Worm (Caenorhabditis elegans) whole organism, midembryonic: Measurements from ENCODE around the gene Y60C6A.3.

ENCODE experiments used
- cog-1 ChIP-seq: sonication (generic microtip); optimal IDR thresholded peaks from 2 replicates; lab custom pipeline; 2016; ENCODE audit warnings: missing genetic modification characterization, missing compliant biosample characterization
- klf-2 ChIP-seq: fragments of 200-800 bp; sonication (Bioruptor generic); conservative IDR thresholded peaks from 2 replicates; pipeline ENCODE4 v1.3.6; 2022; ENCODE audit warnings: missing genetic modification reagents, missing genetic modification characterization, missing compliant biosample characterization
- med-1 ChIP-seq: sonication (generic microtip); optimal IDR thresholded peaks from 2 replicates; lab custom pipeline; 2017; ENCODE audit warnings: missing genetic modification characterization, mild to moderate bottlenecking, missing compliant biosample characterization, antibody characterized with exemption, missing genetic modification reagents; ENCODE audit not compliant: insufficient read depth
- tab-1 ChIP-seq: fragments of 200-800 bp; sonication (Bioruptor generic); IDR thresholded peaks from 2 replicates; pipeline ENCODE4 v1.3.6; 2022; ENCODE audit warnings: missing genetic modification characterization, missing compliant biosample characterization
- ztf-23 ChIP-seq: fragments of 200-800 bp; sonication (Bioruptor generic); IDR thresholded peaks from 2 replicates; pipeline ENCODE4 v1.3.6; 2022; ENCODE audit warnings: missing genetic modification reagents, missing genetic modification characterization, missing compliant biosample characterization
- ztf-29 ChIP-seq: fragments of 200-800 bp; sonication (Bioruptor generic); IDR thresholded peaks from 2 replicates; pipeline ENCODE4 v1.3.6; 2022; ENCODE audit warnings: missing genetic modification reagents, missing genetic modification characterization, missing compliant biosample characterization

ce11 chrV:4770408-4770947 lies 15.1 kb upstream of the Y60C6A.3 start, which contains the start of gene elt-7:
- TF ChIP-seq klf-2 (no peak), ztf-29 (GFP tag; lab: Robert Waterston, UW) (no peak), cog-1 (tag; lab: Kevin White, UChicago) (no peak), med-1 (no peak), tab-1 (GFP tag; lab: Robert Waterston, UW) (no peak), ztf-23 (GFP tag; lab: Robert Waterston, UW) (no peak)
